Worm (Caenorhabditis elegans): ENCODE measurements around the gene mib-1.

DNA sequence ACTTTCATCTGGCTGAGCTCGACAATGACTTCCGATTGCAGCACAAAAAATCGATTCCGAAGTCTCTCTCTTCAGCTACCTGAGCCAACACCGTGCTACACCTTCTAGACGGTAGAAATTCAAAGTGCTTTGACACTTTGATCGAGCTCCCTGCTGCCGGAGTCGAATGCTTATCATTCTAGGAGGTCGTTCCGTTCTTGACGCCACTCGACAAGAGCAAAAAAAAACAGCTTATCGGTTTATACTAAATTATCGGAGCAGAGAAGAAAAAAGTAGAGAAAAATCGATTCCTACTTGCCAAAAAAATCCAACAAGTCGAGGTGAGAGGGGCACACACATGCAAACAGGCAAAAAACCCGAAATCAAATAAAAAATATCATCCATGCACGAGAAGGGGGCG, 21.9 kb downstream of the mib-1 start:
- TF ChIP-seq ceh-13 (GFP tag; optimal IDR thresholded peaks at IDR 0.05) (no peak), aly-1 (tag; optimal IDR thresholded peaks at IDR 0.05) (no peak), tbx-11 (GFP tag; IDR thresholded peaks at IDR 0.05) (no peak)

Measured in whole organism, early embryonic.